Worm (Caenorhabditis elegans) whole organism, mixed stage, embryonic: Measurements from ENCODE around the gene phf-34.

Experiments used
- drap-1 ChIP-seq: fragments of 200-800 bp; sonication (Bioruptor generic); optimal IDR thresholded peaks from 3 replicates; lab custom pipeline; 2018; ENCODE audit warnings: mild to moderate bottlenecking, missing genetic modification characterization, missing compliant biosample characterization
- lsy-2 ChIP-seq: fragments of 150-350 bp; optimal IDR thresholded peaks from 2 replicates; lab custom pipeline; 2014; ENCODE audit warnings: missing biosample characterization, missing genetic modification characterization
- nhr-237 ChIP-seq: fragments of 150-350 bp; optimal IDR thresholded peaks from 2 replicates; lab custom pipeline; 2014; ENCODE audit warnings: missing biosample characterization, missing genetic modification characterization
- nhr-28 ChIP-seq: fragments of 150-350 bp; optimal IDR thresholded peaks from 2 replicates; lab custom pipeline; 2014; ENCODE audit warnings: missing biosample characterization, missing genetic modification characterization
- pha-4 ChIP-seq: fragments of 150-350 bp; optimal IDR thresholded peaks from 2 replicates; lab custom pipeline; 2018; ENCODE audit warnings: missing biosample characterization, missing genetic modification reagents, missing genetic modification characterization
- snpc-4 ChIP-seq: fragments of 150-350 bp; optimal IDR thresholded peaks from 2 replicates; lab custom pipeline; 2014; ENCODE audit warnings: missing biosample characterization, missing genetic modification characterization
- sptf-1 ChIP-seq: sonication (generic microtip); optimal IDR thresholded peaks from 2 replicates; lab custom pipeline; 2017; ENCODE audit warnings: mild to moderate bottlenecking, missing genetic modification characterization, moderate library complexity, missing compliant biosample characterization
- unc-39 ChIP-seq: fragments of 150-350 bp; optimal IDR thresholded peaks from 2 replicates; lab custom pipeline; 2014; ENCODE audit warnings: missing biosample characterization, missing genetic modification characterization

- TF ChIP-seq snpc-4 (tag; lab: Kevin White, UChicago) (no peak), nhr-28 (tag; lab: Kevin White, UChicago) (no peak), unc-39 (peak; percentile 43), drap-1 (peak; percentile 52), nhr-237 (tag; lab: Kevin White, UChicago) (peak; percentile 52), pha-4 (tag; lab: Kevin White, UChicago) (peak; percentile 88), sptf-1 (peak; percentile 83), lsy-2 (tag; lab: Kevin White, UChicago) (no peak)
Measured at ce11 chrX:9932226-9932773, 33.0 kb upstream of the phf-34 start, which contains the start of gene tsp-21.
